Fruit fly (Drosophila melanogaster) whole organism: ENCODE data around the gene klar.

Experiments
- EcR ChIP-seq, 2 experiments: fragments of >200 bp; optimal IDR thresholded peaks; 2 replicates each; lab custom pipeline; 2017; ENCODE audit warnings: missing biosample characterization in 2 of 2, missing genetic modification characterization in 2 of 2, missing genetic modification reagents in 2 of 2
- pan ChIP-seq: fragments of >200 bp; optimal IDR thresholded peaks from 2 replicates; lab custom pipeline; 2017
- psq ChIP-seq: fragments of >200 bp; optimal IDR thresholded peaks from 2 replicates; lab custom pipeline; 2017

DNA sequence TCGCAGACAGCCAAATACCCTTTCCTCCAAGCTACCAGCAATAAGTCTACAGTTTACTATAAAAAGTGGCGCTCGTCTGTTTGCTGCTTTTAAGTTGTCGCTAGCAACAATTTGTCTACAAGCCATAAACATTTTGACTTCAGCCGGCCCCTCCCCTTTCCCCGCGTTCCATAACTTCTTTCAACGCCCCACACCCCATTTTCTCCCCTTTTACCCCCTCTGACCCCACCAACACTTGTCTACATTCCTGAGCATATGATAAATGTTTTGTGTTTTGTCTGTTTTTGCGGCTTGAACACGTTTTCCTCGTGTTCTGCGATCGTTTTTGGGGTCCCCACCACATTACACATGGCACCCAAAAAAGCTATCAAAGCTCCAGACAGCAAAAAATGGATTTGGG is 26.8 kb downstream of the klar start:
- TF ChIP-seq pan (lab: Kevin White, UChicago) (no peak), psq (lab: Kevin White, UChicago) (no peak), EcR (GFP tag; optimal IDR thresholded peaks at IDR 0.05; lab: Kevin White, UChicago) (no peak)
